Worm (Caenorhabditis elegans): ENCODE results near the gene Y41C4A.8.

Gene Y41C4A.8

ce11 chrIII:11657185-11657817, 51.3 kb downstream of the Y41C4A.8 start, which contains the start of gene crh-1 (continued):
- TF ChIP-seq lin-13 (GFP tag; optimal IDR thresholded peaks at IDR 0.05) (peak; percentile 69), unc-130 (GFP tag; optimal IDR thresholded peaks at IDR 0.05) (no peak), ceh-62 (tag; optimal IDR thresholded peaks at IDR 0.05) (no peak), T20F7.1 (GFP tag; optimal IDR thresholded peaks at IDR 0.05) (no peak), nhr-11 (tag; optimal IDR thresholded peaks at IDR 0.05) (no peak), mdt-29 (GFP tag; IDR thresholded peaks at IDR 0.05) (no peak), unc-62 (GFP tag; optimal IDR thresholded peaks at IDR 0.05 in 1 of 2) (peak in 1 of 2 experiments; percentile 10), unc-62 (tag; optimal IDR thresholded peaks at IDR 0.05) (no peak), zfp-2 (tag; optimal IDR thresholded peaks at IDR 0.05) (no peak), snpc-4 (tag; optimal IDR thresholded peaks at IDR 0.05) (no peak), aly-2 (tag; optimal IDR thresholded peaks at IDR 0.05) (no peak), nhr-77 (tag; optimal IDR thresholded peaks at IDR 0.05) (peak; percentile 28), nhr-237 (tag; optimal IDR thresholded peaks at IDR 0.05) (no peak), pha-4 (GFP tag; IDR thresholded peaks at IDR 0.05) (0 out of 2 replicates have a peak, but pooled peaks have one; percentile 60), pha-4 (tag; optimal IDR thresholded peaks at IDR 0.05) (peak; percentile 57), fkh-10 (GFP tag; optimal IDR thresholded peaks at IDR 0.05) (no peak), set-16 (GFP tag; IDR thresholded peaks at IDR 0.05) (no peak), F49E8.2 (tag; optimal IDR thresholded peaks at IDR 0.05; ENCODE audit: borderline replicate concordance) (no peak), daf-16 (GFP tag; optimal IDR thresholded peaks at IDR 0.05) (peak in 1 of 2 experiments; percentile 35), daf-16 (tag; optimal IDR thresholded peaks at IDR 0.05) (peak; percentile 86), mxl-2 (GFP tag; conservative IDR thresholded peaks at IDR 0.05) (no peak), nhr-102 (tag; optimal IDR thresholded peaks at IDR 0.05) (peak; percentile 63), ceh-20 (GFP tag; IDR thresholded peaks at IDR 0.05) (peak; percentile 47; the same call in 1 of the 2 replicates), ceh-32 (tag; optimal IDR thresholded peaks at IDR 0.05; ENCODE audit: poor library complexity) (no peak), mdl-1 (tag; optimal IDR thresholded peaks at IDR 0.05) (peak in 1 of 2 experiments; percentile 62), D1046.2 (GFP tag; IDR thresholded peaks at IDR 0.05) (no peak), lim-7 (GFP tag; IDR thresholded peaks at IDR 0.05) (no peak), dpl-1 (GFP tag; optimal IDR thresholded peaks at IDR 0.05) (peak; percentile 76), nhr-28 (tag; optimal IDR thresholded peaks at IDR 0.05) (peak; percentile 60), lin-38 (GFP tag; IDR thresholded peaks at IDR 0.05) (peak; percentile 77), sdz-12 (GFP tag; optimal IDR thresholded peaks at IDR 0.05) (no peak), madf-5 (GFP tag; IDR thresholded peaks at IDR 0.05) (no peak), ZK337.2 (GFP tag; IDR thresholded peaks at IDR 0.05) (no peak), php-3 (GFP tag; IDR thresholded peaks at IDR 0.05) (peak; percentile 70), fos-1 (tag; optimal IDR thresholded peaks at IDR 0.05) (no peak), jun-1 (tag; optimal IDR thresholded peaks at IDR 0.05) (no peak), rbr-2 (tag; optimal IDR thresholded peaks at IDR 0.05) (peak; percentile 61), ztf-11 (tag; optimal IDR thresholded peaks at IDR 0.05) (no peak), hmg-1.1 (GFP tag; IDR thresholded peaks at IDR 0.05) (peak; percentile 61), nhr-6 (tag; optimal IDR thresholded peaks at IDR 0.05) (no peak), daf-8 (GFP tag; IDR thresholded peaks at IDR 0.05) (no peak), vab-7 (GFP tag; IDR thresholded peaks at IDR 0.05) (no peak), lsy-2 (tag; optimal IDR thresholded peaks at IDR 0.05) (peak in 1 of 2 experiments; percentile 85), snpc-1.2 (GFP tag; IDR thresholded peaks at IDR 0.05) (no peak), zip-11 (GFP tag; IDR thresholded peaks at IDR 0.05) (no peak), duxl-1 (tag; optimal IDR thresholded peaks at IDR 0.05; ENCODE audit: poor library complexity) (peak; percentile 45), Y5F2A.4 (GFP tag; optimal IDR thresholded peaks at IDR 0.05) (no peak), spr-1 (tag; optimal IDR thresholded peaks at IDR 0.05) (peak; percentile 45), saeg-2 (GFP tag; IDR thresholded peaks at IDR 0.05) (no peak), hlh-11 (tag; optimal IDR thresholded peaks at IDR 0.05) (peak; percentile 97), ctbp-1 (GFP tag; IDR thresholded peaks at IDR 0.05) (0 out of 2 replicates have a peak, but pooled peaks have one; percentile 18), mep-1 (tag; optimal IDR thresholded peaks at IDR 0.05) (peak; percentile 83)
